Worm (Caenorhabditis elegans) whole organism, L1 larva: ENCODE results near the gene clec-129.

Experiments
- ceh-8 ChIP-seq: fragments of 200-800 bp; sonication (Bioruptor generic); optimal IDR thresholded peaks from 2 replicates; lab custom pipeline; 2018; ENCODE audit warnings: mild to moderate bottlenecking, missing genetic modification characterization, moderate library complexity, missing compliant biosample characterization
- dpl-1 ChIP-seq, 3 experiments: fragments of 150-350 bp in 2 of 3; sonication (generic microtip) in 1 of 3; optimal IDR thresholded peaks; 2 replicates each; lab custom pipeline; 2014 to 2017; ENCODE audit warnings: missing biosample characterization in 3 of 3, missing genetic modification characterization in 3 of 3, missing genetic modification reagents in 3 of 3
- dsc-1 ChIP-seq: sonication (generic microtip); optimal IDR thresholded peaks from 2 replicates; lab custom pipeline; 2016; ENCODE audit warnings: mild to moderate bottlenecking, missing genetic modification characterization, missing compliant biosample characterization
- lin-39 ChIP-seq: fragments of 150-350 bp; optimal IDR thresholded peaks from 2 replicates; lab custom pipeline; 2014; ENCODE audit warnings: missing biosample characterization, missing genetic modification reagents, missing genetic modification characterization
- lir-3 ChIP-seq: sonication (generic microtip); optimal IDR thresholded peaks from 2 replicates; lab custom pipeline; 2016; ENCODE audit warnings: mild to moderate bottlenecking, missing genetic modification characterization, moderate library complexity, missing compliant biosample characterization; ENCODE audit not compliant: poor library complexity
- ztf-4 ChIP-seq: fragments of 150-350 bp; optimal IDR thresholded peaks from 2 replicates; lab custom pipeline; 2014; ENCODE audit warnings: missing biosample characterization, missing genetic modification characterization

DNA sequence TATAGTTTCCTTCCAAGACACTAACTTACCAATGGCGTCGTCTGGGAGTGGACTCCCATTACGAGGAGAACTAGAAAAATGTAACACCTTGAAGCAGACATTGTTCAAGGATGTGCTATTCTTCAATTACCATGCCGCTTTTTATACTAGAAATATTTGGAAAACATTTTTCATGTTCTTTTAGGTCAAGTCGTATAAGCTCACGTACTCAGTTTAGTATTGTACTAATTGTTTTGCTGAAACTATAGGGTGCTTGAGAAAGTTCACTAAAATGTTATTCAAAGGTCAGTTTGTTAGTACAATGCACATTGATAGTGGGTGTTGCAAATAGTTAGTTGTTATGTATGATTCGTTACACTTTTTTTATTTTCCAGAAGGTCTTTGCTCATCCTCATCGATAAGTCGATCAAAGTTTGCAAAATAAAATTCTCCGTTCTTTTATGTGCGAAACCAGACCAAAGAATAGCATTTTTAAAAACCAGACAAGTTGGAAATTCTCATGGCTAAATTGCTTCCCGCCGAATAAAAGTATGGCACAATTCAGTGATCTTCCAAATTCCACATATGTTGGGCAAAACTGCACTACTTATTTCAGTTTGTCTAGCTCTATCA lies at the start of gene clec-129, which contains the start of gene clec-128:
- TF ChIP-seq ceh-8 (GFP tag; lab: Kevin White, UChicago) = no peak
- TF ChIP-seq dpl-1 (GFP tag; optimal IDR thresholded peaks at IDR 0.05; lab: Kevin White, UChicago) = no peak
- no peak for TF ChIP-seq ztf-4 (tag; lab: Kevin White, UChicago)
- no peak for TF ChIP-seq lin-39 (tag; lab: Kevin White, UChicago)
- TF ChIP-seq lir-3 (tag; lab: Kevin White, UChicago) = no peak
- no peak for TF ChIP-seq dsc-1
